Worm (Caenorhabditis elegans) whole organism, mixed stage, embryonic: ENCODE results near the gene dhc-3.

Experiments
- M03D4.4 ChIP-seq: sonication (generic microtip); optimal IDR thresholded peaks from 2 replicates; lab custom pipeline; 2017; ENCODE audit warnings: mild to moderate bottlenecking, missing genetic modification characterization, missing compliant biosample characterization
- ces-1 ChIP-seq: fragments of 150-350 bp; optimal IDR thresholded peaks from 2 replicates; lab custom pipeline; 2014; ENCODE audit warnings: missing biosample characterization, missing genetic modification reagents, missing genetic modification characterization
- drap-1 ChIP-seq: fragments of 200-800 bp; sonication (Bioruptor generic); optimal IDR thresholded peaks from 3 replicates; lab custom pipeline; 2018; ENCODE audit warnings: mild to moderate bottlenecking, missing genetic modification characterization, missing compliant biosample characterization
- elt-1 ChIP-seq: sonication (generic microtip); optimal IDR thresholded peaks from 2 replicates; lab custom pipeline; 2017; ENCODE audit warnings: missing genetic modification characterization, mild to moderate bottlenecking, missing compliant biosample characterization, antibody characterized with exemption, moderate library complexity, borderline replicate concordance; ENCODE audit not compliant: insufficient read depth
- elt-3 ChIP-seq: fragments of 150-350 bp; optimal IDR thresholded peaks from 2 replicates; lab custom pipeline; 2014; ENCODE audit warnings: missing biosample characterization, missing genetic modification characterization
- ham-2 ChIP-seq: fragments of 200-800 bp; sonication (Bioruptor generic); optimal IDR thresholded peaks from 2 replicates; lab custom pipeline; 2018; ENCODE audit warnings: mild to moderate bottlenecking, missing genetic modification characterization, missing compliant biosample characterization
- lin-32 ChIP-seq: fragments of 200-800 bp; sonication (Bioruptor generic); optimal IDR thresholded peaks from 2 replicates; lab custom pipeline; 2018; ENCODE audit warnings: mild to moderate bottlenecking, missing genetic modification characterization, missing compliant biosample characterization
- lsy-2 ChIP-seq: fragments of 150-350 bp; optimal IDR thresholded peaks from 2 replicates; lab custom pipeline; 2014; ENCODE audit warnings: missing biosample characterization, missing genetic modification characterization
- mep-1 ChIP-seq: fragments of 150-350 bp; optimal IDR thresholded peaks from 2 replicates; lab custom pipeline; 2017; ENCODE audit warnings: missing biosample characterization, missing genetic modification reagents, missing genetic modification characterization, inconsistent platforms
- mls-2 ChIP-seq: sonication (generic microtip); optimal IDR thresholded peaks from 2 replicates; lab custom pipeline; 2016; ENCODE audit warnings: mild to moderate bottlenecking, missing genetic modification characterization, moderate library complexity, missing compliant biosample characterization
- nhr-12 ChIP-seq: fragments of 150-350 bp; optimal IDR thresholded peaks from 2 replicates; lab custom pipeline; 2014; ENCODE audit warnings: missing biosample characterization, missing genetic modification characterization
- nhr-2 ChIP-seq: fragments of 150-350 bp; optimal IDR thresholded peaks from 2 replicates; lab custom pipeline; 2014; ENCODE audit warnings: missing biosample characterization, missing genetic modification characterization
- pha-4 ChIP-seq: fragments of 150-350 bp; optimal IDR thresholded peaks from 2 replicates; lab custom pipeline; 2018; ENCODE audit warnings: missing biosample characterization, missing genetic modification reagents, missing genetic modification characterization
- sem-2 ChIP-seq: fragments of 200-800 bp; sonication (Bioruptor generic); optimal IDR thresholded peaks from 2 replicates; lab custom pipeline; 2018; ENCODE audit warnings: mild to moderate bottlenecking, missing genetic modification characterization, missing compliant biosample characterization
- sptf-1 ChIP-seq: sonication (generic microtip); optimal IDR thresholded peaks from 2 replicates; lab custom pipeline; 2017; ENCODE audit warnings: mild to moderate bottlenecking, missing genetic modification characterization, moderate library complexity, missing compliant biosample characterization
- unc-39 ChIP-seq: fragments of 150-350 bp; optimal IDR thresholded peaks from 2 replicates; lab custom pipeline; 2014; ENCODE audit warnings: missing biosample characterization, missing genetic modification characterization
- unc-62 ChIP-seq: fragments of 150-350 bp; optimal IDR thresholded peaks from 2 replicates; lab custom pipeline; 2014; ENCODE audit warnings: missing biosample characterization, missing genetic modification reagents, missing genetic modification characterization
- ztf-11 ChIP-seq: fragments of 150-350 bp; optimal IDR thresholded peaks from 2 replicates; lab custom pipeline; 2014; ENCODE audit warnings: missing biosample characterization, missing genetic modification characterization

Gene dhc-3

DNA sequence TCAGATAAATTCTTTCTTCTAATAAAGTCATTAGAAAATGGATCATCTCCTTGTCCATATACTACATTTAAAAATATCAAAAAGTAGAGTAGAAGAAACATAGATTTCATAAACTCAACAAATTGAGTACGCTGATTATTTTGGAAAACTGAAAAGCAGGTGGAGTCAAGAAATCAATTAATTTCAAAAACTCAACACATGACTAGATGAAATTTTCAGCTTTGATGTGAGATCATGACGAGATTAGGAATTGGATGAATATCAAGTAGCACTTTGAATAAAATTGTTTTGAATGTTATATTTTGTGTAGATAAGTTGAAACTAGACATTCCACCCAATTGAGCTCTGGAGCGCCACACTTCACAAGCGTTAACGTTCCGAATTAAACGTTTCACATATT is 56.8 kb downstream of the dhc-3 start, which contains the start of gene F57B1.1:
TSS of gene F57B1.1 (minus strand) at position 101 of the 400 bp plus-strand sequence.
- no peak for TF ChIP-seq elt-3

DNA sequence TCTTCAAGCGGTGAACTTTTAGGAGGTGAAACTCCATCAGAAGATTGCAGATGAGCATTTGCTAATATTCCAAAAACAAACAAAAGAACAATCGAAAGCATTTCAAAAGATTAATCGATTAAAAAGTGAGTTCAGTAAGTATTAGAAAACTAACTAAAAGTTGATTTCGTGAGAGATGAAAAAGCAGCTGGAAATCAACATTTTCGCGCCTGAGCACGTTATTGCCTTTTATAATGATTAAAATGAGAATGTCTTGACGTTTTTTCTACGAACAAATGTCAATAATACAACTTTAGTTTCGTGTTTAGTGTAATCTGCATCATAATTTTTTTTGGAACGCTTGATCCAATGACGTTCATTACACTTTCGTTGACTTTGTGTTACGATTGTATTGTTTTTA is 59.0 kb downstream of the dhc-3 start, which contains the start of gene F57B1.9:
TSS of gene F57B1.9 (minus strand) at position 101 of the 400 bp plus-strand sequence.
- TF ChIP-seq drap-1 (GFP tag; lab: Kevin White, UChicago) (no peak), sem-2 (GFP tag; lab: Kevin White, UChicago) (no peak), mep-1 (tag; lab: Kevin White, UChicago) (no peak), unc-62 (GFP tag; lab: Kevin White, UChicago) (no peak), nhr-2 (tag; lab: Kevin White, UChicago) (no peak), ztf-11 (no peak), unc-39 (tag; lab: Kevin White, UChicago) (no peak), nhr-12 (no peak), pha-4 (tag; lab: Kevin White, UChicago) (no peak), lin-32 (no peak), sptf-1 (tag; lab: Kevin White, UChicago) (no peak), mls-2 (no peak)
- TF ChIP-seq, all 35 proteins: peak for 0

DNA sequence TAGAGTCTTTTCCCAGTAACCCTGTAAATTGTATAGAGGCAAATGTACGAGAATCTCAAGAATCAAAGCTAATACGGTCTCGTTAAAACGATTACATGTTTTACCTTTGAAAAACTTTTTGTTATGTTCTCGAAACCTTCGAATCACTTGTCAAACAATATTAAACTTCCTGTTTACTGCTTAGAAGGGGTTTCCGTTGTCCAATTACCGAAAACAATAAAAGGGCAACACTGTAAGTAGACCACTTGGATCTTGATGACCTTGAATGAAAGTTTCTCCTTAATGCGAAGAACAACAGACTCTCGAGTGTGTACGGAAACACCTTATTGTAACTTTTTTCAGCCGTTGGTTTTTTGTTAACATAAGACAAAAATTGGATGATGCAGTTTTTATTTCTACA is 61.8 kb downstream of the dhc-3 start:
- TF ChIP-seq lsy-2, result no peak
- TF ChIP-seq drap-1 (GFP tag; lab: Kevin White, UChicago), result no peak
- TF ChIP-seq M03D4.4 (tag; lab: Kevin White, UChicago), result no peak
- no peak for TF ChIP-seq elt-1 (tag; lab: Kevin White, UChicago)
- no peak for TF ChIP-seq ham-2 (GFP tag; lab: Kevin White, UChicago)
- TF ChIP-seq ces-1, result no peak
- TF ChIP-seq, all 35 proteins: peak for 0
